Worm (Caenorhabditis elegans): ENCODE data around the gene sfxn-5.

sfxn-5 gene

DNA sequence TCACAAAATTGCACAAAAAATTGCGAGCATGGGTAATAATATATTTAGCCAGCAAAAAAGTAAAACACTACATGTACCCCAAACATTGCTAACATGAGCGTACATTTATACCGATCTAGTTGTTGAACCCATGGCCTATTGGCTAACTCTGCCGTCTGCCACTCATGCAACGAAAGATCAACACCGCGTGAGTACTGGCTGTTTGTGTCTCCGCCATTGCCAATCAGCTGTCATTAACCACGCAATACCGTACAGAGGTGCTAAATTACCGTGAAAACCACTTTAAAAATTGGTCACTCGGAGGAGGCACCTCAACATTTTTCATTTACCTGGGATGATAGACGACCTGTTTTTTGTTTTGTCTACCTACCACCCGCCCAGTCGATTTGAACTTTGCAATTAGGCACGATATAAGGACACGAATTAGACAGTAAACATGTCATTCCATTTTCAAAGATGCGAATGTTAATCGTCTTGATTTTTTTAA is 29.5 kb downstream of the sfxn-5 start, which contains the start of gene K02C4.2 (continued):
- TF ChIP-seq snpc-4 (tag; optimal IDR thresholded peaks at IDR 0.05) (peak; percentile 12), ztf-11 (tag; optimal IDR thresholded peaks at IDR 0.05) (no peak), hmg-1.1 (GFP tag; IDR thresholded peaks at IDR 0.05) (peak; percentile 82), nhr-11 (tag; optimal IDR thresholded peaks at IDR 0.05) (no peak), mes-2 (tag; optimal IDR thresholded peaks at IDR 0.05; ENCODE audit: poor library complexity, severe bottlenecking) (peak; percentile 89), mxl-3 (GFP tag; optimal IDR thresholded peaks at IDR 0.05) (peak; percentile 86), tag-97 (GFP tag; IDR thresholded peaks at IDR 0.05) (no peak), nhr-10 (tag; optimal IDR thresholded peaks at IDR 0.05) (peak; percentile 18), unc-62 (GFP tag; optimal IDR thresholded peaks at IDR 0.05 in 1 of 2) (no peak), unc-62 (tag; optimal IDR thresholded peaks at IDR 0.05) (no peak), lsy-2 (tag; optimal IDR thresholded peaks at IDR 0.05) (peak in 1 of 2 experiments; percentile 78)

DNA sequence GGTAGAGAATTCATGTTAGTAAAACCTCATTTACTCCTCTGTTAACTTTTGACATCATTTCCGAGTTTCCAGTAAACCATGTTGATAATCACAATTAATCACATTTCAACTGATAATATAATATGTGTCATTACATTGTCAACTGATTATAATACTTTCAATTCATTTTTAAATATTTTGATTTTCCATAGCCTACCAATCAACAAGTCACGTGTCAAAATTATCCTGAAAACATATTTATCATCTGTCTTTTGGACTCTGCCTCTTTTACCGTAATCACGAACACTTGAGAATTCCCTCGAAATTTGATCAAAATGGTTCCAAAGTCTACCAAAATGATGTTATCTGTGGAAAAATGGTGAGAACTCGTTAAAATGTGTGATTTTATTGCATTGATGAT is 30.8 kb downstream of the sfxn-5 start:
- TF ChIP-seq skn-1 (tag; optimal IDR thresholded peaks at IDR 0.05) (no peak), php-3 (GFP tag; IDR thresholded peaks at IDR 0.05) (0 out of 2 replicates have a peak, but pooled peaks have one; percentile 31), nhr-76 (tag; optimal IDR thresholded peaks at IDR 0.05) (no peak), dve-1 (tag; optimal IDR thresholded peaks at IDR 0.05; ENCODE audit: insufficient read depth) (peak; percentile 77), nhr-41 (GFP tag; IDR thresholded peaks at IDR 0.05) (no peak), hlh-11 (tag; optimal IDR thresholded peaks at IDR 0.05) (peak; percentile 38), egl-43 (GFP tag; IDR thresholded peaks at IDR 0.05) (no peak), hlh-30 (tag; optimal IDR thresholded peaks at IDR 0.05; ENCODE audit: insufficient read depth) (peak; percentile 2), vab-7 (GFP tag; IDR thresholded peaks at IDR 0.05) (no peak), aha-1 (tag) (no peak), ceh-20 (GFP tag; IDR thresholded peaks at IDR 0.05) (no peak), dmd-6 (GFP tag; IDR thresholded peaks at IDR 0.05) (peak; percentile 36; the same call in 1 of the 2 replicates), daf-16 (GFP tag; optimal IDR thresholded peaks at IDR 0.05) (no peak), daf-16 (tag; optimal IDR thresholded peaks at IDR 0.05) (peak; percentile 91), nhr-28 (tag; optimal IDR thresholded peaks at IDR 0.05) (peak; percentile 7)

DNA sequence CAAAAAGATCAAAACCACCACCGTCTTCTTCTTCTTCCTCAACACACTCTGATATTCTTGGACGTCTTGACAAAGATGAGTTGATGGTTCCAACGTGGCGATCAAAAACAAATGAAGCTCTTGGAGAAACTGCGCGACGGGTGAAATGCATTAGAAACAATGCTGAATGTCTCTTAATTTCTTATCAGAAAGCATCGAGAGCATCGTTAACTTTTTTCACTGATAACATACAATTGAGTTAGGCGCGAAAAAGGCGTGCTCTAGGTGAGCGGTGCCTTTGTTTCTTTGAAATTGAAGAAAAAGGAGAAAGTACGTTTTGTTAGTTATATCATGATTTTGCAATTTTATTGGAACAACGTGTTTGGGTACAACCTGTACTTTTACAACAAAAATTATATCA is 31.6 kb downstream of the sfxn-5 start, which contains the start of gene gpcp-2:
Gene gpcp-2 (minus strand): TSS at position 153 of the 400 bp plus-strand sequence.
- TF ChIP-seq spr-3 (GFP tag; optimal IDR thresholded peaks at IDR 0.05) (no peak), ces-1 (GFP tag; optimal IDR thresholded peaks at IDR 0.05) (no peak), lin-39 (tag; optimal IDR thresholded peaks at IDR 0.05) (no peak), cey-2 (tag; optimal IDR thresholded peaks at IDR 0.05; ENCODE audit: borderline replicate concordance, insufficient read depth) (no peak), nhr-77 (tag; optimal IDR thresholded peaks at IDR 0.05) (no peak), ztf-7 (tag; optimal IDR thresholded peaks at IDR 0.05) (no peak), nhr-76 (tag; optimal IDR thresholded peaks at IDR 0.05) (no peak), mdl-1 (tag; optimal IDR thresholded peaks at IDR 0.05) (no peak), dmd-6 (GFP tag; IDR thresholded peaks at IDR 0.05) (peak; percentile 45), spr-1 (tag; optimal IDR thresholded peaks at IDR 0.05) (no peak), snpc-4 (tag; optimal IDR thresholded peaks at IDR 0.05) (no peak), zfp-3 (GFP tag; conservative IDR thresholded peaks at IDR 0.05) (no peak), lin-38 (GFP tag; IDR thresholded peaks at IDR 0.05) (no peak), mep-1 (tag; optimal IDR thresholded peaks at IDR 0.05) (no peak), daf-19 (GFP tag; conservative IDR thresholded peaks at IDR 0.05) (no peak), daf-16 (GFP tag; optimal IDR thresholded peaks at IDR 0.05) (no peak), daf-16 (tag; optimal IDR thresholded peaks at IDR 0.05) (peak; percentile 29), nhr-102 (tag; optimal IDR thresholded peaks at IDR 0.05) (no peak), dmd-9 (GFP tag; IDR thresholded peaks at IDR 0.05) (no peak), tra-1 (GFP tag; IDR thresholded peaks at IDR 0.05) (no peak), dve-1 (tag; optimal IDR thresholded peaks at IDR 0.05; ENCODE audit: insufficient read depth) (peak; percentile 48), pqm-1 (tag; optimal IDR thresholded peaks at IDR 0.05) (peak; percentile 66), ceh-44 (GFP tag; IDR thresholded peaks at IDR 0.05) (no peak), lin-15B (tag; optimal IDR thresholded peaks at IDR 0.05) (no peak), mes-2 (tag; optimal IDR thresholded peaks at IDR 0.05; ENCODE audit: poor library complexity, severe bottlenecking) (no peak)
